Worm (Caenorhabditis elegans) whole organism, young adult: ENCODE results near the gene F09B9.4.

ENCODE experiments used
- F23B12.7 ChIP-seq: sonication (generic microtip); optimal IDR thresholded peaks from 2 replicates; lab custom pipeline; 2017; ENCODE audit warnings: missing genetic modification characterization, mild to moderate bottlenecking, missing compliant biosample characterization, antibody characterized with exemption, moderate library complexity; ENCODE audit not compliant: insufficient read depth
- Y53F4B.3 ChIP-seq: fragments of 200-800 bp; sonication (Bioruptor generic); IDR thresholded peaks from 2 replicates; pipeline ENCODE4 v1.3.6; 2022; ENCODE audit warnings: missing genetic modification reagents, missing genetic modification characterization, missing compliant biosample characterization
- Y67H2A.10 ChIP-seq: fragments of 200-800 bp; sonication (Bioruptor generic); conservative IDR thresholded peaks from 2 replicates; pipeline ENCODE4 v1.3.6; 2022; ENCODE audit warnings: missing genetic modification reagents, missing genetic modification characterization, missing compliant biosample characterization
- egl-18 ChIP-seq: fragments of 200-800 bp; sonication (Bioruptor generic); IDR thresholded peaks from 2 replicates; pipeline ENCODE4 v1.3.6; 2022; ENCODE audit warnings: missing genetic modification reagents, missing genetic modification characterization, missing compliant biosample characterization

- TF ChIP-seq Y67H2A.10 (GFP tag; lab: Robert Waterston, UW) (no peak), F23B12.7 (tag; lab: Kevin White, UChicago) (no peak), egl-18 (GFP tag; lab: Robert Waterston, UW) (no peak), Y53F4B.3 (GFP tag; lab: Robert Waterston, UW) (no peak)
Measured at ce11 chrX:10174683-10175082, 14.3 kb downstream of the F09B9.4 start, which contains the start of gene C07A4.3.
